Worm (Caenorhabditis elegans): ENCODE measurements around the gene T22B2.3.

T22B2.3 gene

DNA sequence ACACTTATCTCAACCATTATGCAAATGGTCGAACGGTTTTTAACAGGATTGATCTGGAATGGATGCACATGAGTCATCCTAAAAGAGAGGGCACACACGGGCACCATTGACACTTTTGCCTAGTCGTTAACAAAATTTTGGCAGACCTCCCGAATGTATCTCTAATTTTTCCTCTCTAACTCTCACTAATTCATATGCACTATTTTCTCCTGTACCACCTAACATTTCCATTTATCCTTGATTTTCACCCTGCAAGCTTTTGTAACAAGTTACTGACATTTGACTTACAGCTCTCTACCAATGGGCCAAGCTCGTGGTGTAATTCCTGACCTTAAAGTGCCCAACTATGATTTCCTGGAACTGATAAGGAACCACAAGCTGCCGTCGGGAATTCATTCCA, at the start of gene T22B2.3:
TSS of gene T22B2.3 (plus strand) at position 301 of the 400 bp plus-strand sequence.
- TF ChIP-seq mdl-1 (tag; optimal IDR thresholded peaks at IDR 0.05) (no peak), nhr-102 (tag; optimal IDR thresholded peaks at IDR 0.05) (no peak)

DNA sequence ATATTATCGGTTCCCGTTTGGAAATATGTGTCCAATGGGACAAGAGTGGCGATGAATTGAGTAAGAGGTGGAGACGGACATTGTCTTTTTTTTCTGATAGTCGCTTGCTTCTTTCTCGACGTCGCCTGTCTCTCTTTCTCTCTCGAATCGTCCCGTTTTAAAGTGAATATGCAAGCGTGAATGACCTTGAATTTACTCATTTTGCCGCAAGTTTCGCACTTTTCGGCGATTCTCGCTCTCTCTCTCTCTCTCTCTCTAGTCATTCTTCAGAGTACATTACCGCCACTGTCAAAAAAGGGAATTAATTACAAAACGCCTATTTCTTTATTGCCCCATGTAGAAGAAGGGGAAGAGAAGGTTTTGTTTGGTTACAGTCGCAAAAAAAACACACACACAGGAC, 49.4 kb upstream of the T22B2.3 start:
- TF ChIP-seq lin-1 (GFP tag; IDR thresholded peaks at IDR 0.05): no peak
- TF ChIP-seq nhr-28 (tag; optimal IDR thresholded peaks at IDR 0.05): no peak
- no peak for TF ChIP-seq F37D6.2 (tag; optimal IDR thresholded peaks at IDR 0.05)
- TF ChIP-seq dmd-8 (GFP tag; IDR thresholded peaks at IDR 0.05): no peak
- peak; percentile 34 for TF ChIP-seq nhr-25 (tag; optimal IDR thresholded peaks at IDR 0.05; ENCODE audit: borderline replicate concordance, insufficient read depth)
- no peak for TF ChIP-seq lir-3 (tag; optimal IDR thresholded peaks at IDR 0.05)
- TF ChIP-seq unc-62 (GFP tag; optimal IDR thresholded peaks at IDR 0.05 in 1 of 2): peak in 1 of 2 experiments; percentile 95
- no peak for TF ChIP-seq unc-62 (tag; optimal IDR thresholded peaks at IDR 0.05)

DNA sequence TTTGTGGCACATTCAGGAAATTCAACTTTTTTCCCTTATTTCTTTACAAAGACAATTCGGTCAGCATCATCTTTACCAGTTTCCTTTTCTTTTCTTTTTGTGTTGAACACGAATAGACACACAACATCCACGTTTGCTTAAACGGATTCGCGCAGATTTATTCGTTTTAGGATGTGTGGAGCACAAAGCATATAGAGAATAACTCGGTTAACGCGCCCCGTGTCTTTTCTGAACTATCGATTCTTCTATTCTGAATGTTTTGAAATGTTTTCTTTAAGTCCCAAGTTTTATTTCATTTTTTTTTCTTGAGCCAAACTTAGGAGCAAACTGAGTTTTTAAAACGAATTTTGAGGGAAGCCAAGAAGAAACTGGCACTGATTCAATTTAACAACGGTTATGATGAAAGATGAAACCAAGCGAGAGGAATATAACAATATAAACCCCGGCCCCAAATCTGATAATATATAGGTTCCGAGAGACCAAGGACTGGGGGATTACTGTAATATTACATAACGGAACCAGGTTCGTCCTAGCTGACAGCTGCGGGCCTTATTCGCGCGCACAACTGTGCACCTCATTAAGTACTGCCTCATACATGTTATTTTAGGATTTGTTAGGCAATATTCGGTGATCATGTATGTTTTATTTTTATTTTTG, 45.4 kb upstream of the T22B2.3 start:
- TF ChIP-seq R02D3.7 (tag; optimal IDR thresholded peaks at IDR 0.05): no peak
- TF ChIP-seq nhr-6 (tag; optimal IDR thresholded peaks at IDR 0.05): no peak
- no peak for TF ChIP-seq dmd-8 (GFP tag; IDR thresholded peaks at IDR 0.05)
- no peak for TF ChIP-seq F49E8.2 (tag; optimal IDR thresholded peaks at IDR 0.05; ENCODE audit: borderline replicate concordance)
- TF ChIP-seq ces-1 (GFP tag; optimal IDR thresholded peaks at IDR 0.05): peak; percentile 13
- no peak for TF ChIP-seq T26A8.4 (GFP tag; IDR thresholded peaks at IDR 0.05)
- no peak for TF ChIP-seq ctbp-1 (GFP tag; IDR thresholded peaks at IDR 0.05)
- no peak for TF ChIP-seq F26F4.8 (GFP tag; conservative IDR thresholded peaks at IDR 0.05)
- TF ChIP-seq nhr-102 (tag; optimal IDR thresholded peaks at IDR 0.05): no peak
- peak; percentile 7 for TF ChIP-seq aha-1 (tag)
- peak; percentile 77 for TF ChIP-seq fkh-10 (GFP tag; optimal IDR thresholded peaks at IDR 0.05)

DNA sequence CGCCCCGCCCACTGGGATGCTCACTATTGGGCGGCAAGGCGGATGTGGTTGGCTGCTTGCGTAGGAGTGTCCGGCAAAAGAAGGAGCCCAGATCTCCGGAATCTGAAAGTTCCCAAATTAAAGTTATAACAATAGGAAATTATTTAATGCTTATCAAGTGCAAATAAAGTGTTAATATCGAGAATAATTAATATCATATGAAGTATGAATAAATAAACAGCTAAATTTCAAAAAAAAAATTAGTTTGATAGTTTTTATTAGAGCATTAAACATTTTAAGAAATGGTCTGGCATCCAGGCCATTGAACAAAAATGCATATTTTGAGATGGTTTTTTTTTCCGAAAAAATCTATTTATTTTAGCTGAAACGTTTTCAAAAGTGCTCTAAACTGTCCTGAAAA, 43.7 kb upstream of the T22B2.3 start, which contains the start of gene lim-4:
TSS of gene lim-4 (minus strand) at position 101 of the 400 bp plus-strand sequence.
- TF ChIP-seq nhr-10 (tag; optimal IDR thresholded peaks at IDR 0.05) (no peak), attf-4 (tag; optimal IDR thresholded peaks at IDR 0.05) (no peak), ceh-32 (tag; optimal IDR thresholded peaks at IDR 0.05; ENCODE audit: poor library complexity) (no peak), dve-1 (tag; optimal IDR thresholded peaks at IDR 0.05; ENCODE audit: insufficient read depth) (no peak), hif-1 (tag; optimal IDR thresholded peaks at IDR 0.05) (no peak)

DNA sequence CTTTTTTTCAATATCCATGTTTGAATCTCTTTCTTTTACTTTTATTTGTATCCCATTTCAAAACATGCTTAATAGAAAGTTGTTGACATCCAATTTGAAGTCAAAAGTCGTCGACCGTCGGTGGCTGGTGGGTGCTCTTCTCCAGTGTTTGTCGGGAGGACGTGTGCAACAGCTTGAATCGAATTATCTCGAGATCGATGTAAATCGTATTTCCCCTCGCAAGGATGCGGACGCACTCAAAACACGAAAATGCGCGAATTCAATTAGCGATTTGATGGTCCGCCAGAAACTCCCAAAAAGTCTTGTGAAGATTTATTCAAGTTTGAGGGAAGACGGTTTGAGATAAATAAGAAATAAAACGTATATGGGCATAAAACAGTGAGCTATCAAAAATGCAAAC, 41.4 kb upstream of the T22B2.3 start:
- peak; percentile 84 for TF ChIP-seq ces-1 (GFP tag; optimal IDR thresholded peaks at IDR 0.05)
- TF ChIP-seq mdt-29 (GFP tag; IDR thresholded peaks at IDR 0.05): no peak
- TF ChIP-seq aha-1 (tag): peak; percentile 45
- TF ChIP-seq dmd-9 (GFP tag; IDR thresholded peaks at IDR 0.05): no peak
- no peak for TF ChIP-seq snpc-1.2 (GFP tag; IDR thresholded peaks at IDR 0.05)
- TF ChIP-seq F44E2.7 (GFP tag; IDR thresholded peaks at IDR 0.05): no peak
- TF ChIP-seq nhr-41 (GFP tag; IDR thresholded peaks at IDR 0.05): no peak

DNA sequence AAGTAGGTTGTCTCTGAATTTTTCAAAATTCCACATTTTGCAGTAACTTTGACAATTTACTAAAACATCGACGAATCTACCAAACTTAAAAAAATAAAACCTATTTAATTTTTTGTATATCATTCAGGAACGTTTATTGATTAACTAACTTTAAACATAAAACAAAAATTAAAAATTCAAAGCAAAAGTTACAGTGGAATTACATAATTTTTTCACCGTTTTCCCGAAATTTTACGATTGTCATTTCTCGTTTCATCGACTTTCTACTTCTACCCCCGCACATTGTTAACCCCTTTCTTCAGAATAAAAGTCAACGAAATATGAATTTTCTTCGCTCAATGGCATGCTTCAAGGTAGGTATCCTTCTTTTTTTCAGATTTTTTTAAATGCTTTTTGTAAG, 38.9 kb upstream of the T22B2.3 start, which contains the start of gene F47F2.1:
TSS of gene F47F2.1 (plus strand) at position 301 of the 400 bp plus-strand sequence.
- TF ChIP-seq lir-3 (tag; optimal IDR thresholded peaks at IDR 0.05): no peak
- TF ChIP-seq mxl-3 (GFP tag; optimal IDR thresholded peaks at IDR 0.05): no peak
- no peak for TF ChIP-seq nhr-111 (GFP tag; optimal IDR thresholded peaks at IDR 0.05)
- TF ChIP-seq daf-16 (GFP tag; optimal IDR thresholded peaks at IDR 0.05): no peak
- TF ChIP-seq daf-16 (tag; optimal IDR thresholded peaks at IDR 0.05): no peak
- TF ChIP-seq F10B5.3 (tag; optimal IDR thresholded peaks at IDR 0.05): no peak
- TF ChIP-seq Y105C5A.15 (GFP tag; IDR thresholded peaks at IDR 0.05): no peak
